Fruit fly (Drosophila melanogaster): ENCODE measurements around the gene CG5880.

Gene CG5880

DNA sequence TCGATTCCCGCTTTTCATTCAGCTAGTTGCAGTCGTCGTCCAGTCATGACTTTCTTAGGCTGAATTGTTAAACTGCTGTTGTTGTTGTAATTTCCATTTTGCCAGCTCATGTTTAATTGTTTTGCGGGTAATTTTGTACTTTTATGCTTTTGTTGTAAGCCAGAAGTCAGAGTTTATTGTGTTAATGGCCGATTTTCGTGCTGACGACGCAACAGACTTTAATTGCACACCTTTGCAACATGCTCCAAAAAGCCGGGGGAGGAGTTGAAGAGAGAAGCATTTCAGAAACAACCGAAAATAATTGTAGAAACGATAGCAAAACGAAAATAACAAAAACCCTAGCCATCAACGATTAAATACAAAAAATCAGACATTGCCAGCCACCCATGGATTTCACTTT lies 22.2 kb downstream of the CG5880 start:
- TF ChIP-seq acj6 (GFP tag; optimal IDR thresholded peaks at IDR 0.05), result no peak
- no peak for TF ChIP-seq CG32006 (GFP tag; optimal IDR thresholded peaks at IDR 0.05)
- no peak for TF ChIP-seq dac (GFP tag; optimal IDR thresholded peaks at IDR 0.05)
- no peak for TF ChIP-seq CG8319 (GFP tag; optimal IDR thresholded peaks at IDR 0.05)
- TF ChIP-seq CG9139 (GFP tag; optimal IDR thresholded peaks at IDR 0.05), result no peak
- no peak for TF ChIP-seq vri (GFP tag; optimal IDR thresholded peaks at IDR 0.05)
- TF ChIP-seq net (GFP tag; optimal IDR thresholded peaks at IDR 0.05), result no peak
- no peak for TF ChIP-seq CG6854 (GFP tag; optimal IDR thresholded peaks at IDR 0.05)
- TF ChIP-seq Hr4 (GFP tag; optimal IDR thresholded peaks at IDR 0.05), result no peak
- no peak for TF ChIP-seq achi (GFP tag; optimal IDR thresholded peaks at IDR 0.05)
- no peak for TF ChIP-seq OdsH (GFP tag; optimal IDR thresholded peaks at IDR 0.05)
- no peak for TF ChIP-seq pdm3 (GFP tag; optimal IDR thresholded peaks at IDR 0.05)
- TF ChIP-seq ss (GFP tag; optimal IDR thresholded peaks at IDR 0.05), result no peak

DNA sequence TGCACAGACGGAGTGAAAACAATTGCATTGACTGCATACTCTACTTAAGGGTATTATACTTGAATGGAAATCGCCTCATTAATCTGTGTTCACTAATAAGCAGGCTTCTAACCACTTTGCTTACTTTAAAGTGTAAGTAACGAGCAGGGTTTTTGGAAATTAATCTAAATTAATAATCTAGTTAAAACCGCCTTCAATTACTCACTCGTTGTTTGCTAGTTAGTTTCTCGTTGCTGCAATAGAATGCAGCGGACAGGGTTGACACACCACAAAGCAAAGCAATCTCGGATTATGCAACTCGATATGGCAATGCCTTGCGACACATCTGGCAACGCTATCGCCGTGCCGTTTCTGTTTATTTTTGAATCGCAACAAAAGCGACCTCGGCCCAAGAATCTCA lies 23.4 kb downstream of the CG5880 start:
- TF ChIP-seq CG31627 (GFP tag; optimal IDR thresholded peaks at IDR 0.05) (peak; percentile 78), CG8319 (GFP tag; optimal IDR thresholded peaks at IDR 0.05) (peak; percentile 60), CG15336 (GFP tag; IDR thresholded peaks at IDR 0.05) (peak; percentile 52; the same call in 1 of the 2 replicates), Hr38 (GFP tag; optimal IDR thresholded peaks at IDR 0.05) (no peak), Ets21C (GFP tag; optimal IDR thresholded peaks at IDR 0.05) (peak; percentile 65), dac (GFP tag; optimal IDR thresholded peaks at IDR 0.05) (no peak), CG6792 (GFP tag; optimal IDR thresholded peaks at IDR 0.05) (peak; percentile 69), Hr39 (GFP tag; optimal IDR thresholded peaks at IDR 0.05) (peak; percentile 69), CG6808 (GFP tag; optimal IDR thresholded peaks at IDR 0.05) (peak; percentile 12), CG11294 (GFP tag; IDR thresholded peaks at IDR 0.05) (no peak), Blimp-1 (GFP tag; optimal IDR thresholded peaks at IDR 0.05) (peak; percentile 48), CG7368 (GFP tag; optimal IDR thresholded peaks at IDR 0.05) (peak; percentile 51), Eip93F (GFP tag; optimal IDR thresholded peaks at IDR 0.05) (peak; percentile 62), CG10669 (GFP tag; optimal IDR thresholded peaks at IDR 0.05) (peak; percentile 68), Eip75B (GFP tag; optimal IDR thresholded peaks at IDR 0.05) (peak; percentile 75), CG9139 (GFP tag; optimal IDR thresholded peaks at IDR 0.05) (no peak), vri (GFP tag; optimal IDR thresholded peaks at IDR 0.05) (peak; percentile 49), CG11902 (GFP tag; optimal IDR thresholded peaks at IDR 0.05) (peak; percentile 72), CG34406 (GFP tag; optimal IDR thresholded peaks at IDR 0.05) (peak; percentile 72), CG32006 (GFP tag; optimal IDR thresholded peaks at IDR 0.05) (peak; percentile 74), fkh (GFP tag; optimal IDR thresholded peaks at IDR 0.05) (no peak), Smox (GFP tag; optimal IDR thresholded peaks at IDR 0.05) (peak; percentile 68), CG8119 (GFP tag; IDR thresholded peaks at IDR 0.05) (no peak), topi (GFP tag; optimal IDR thresholded peaks at IDR 0.05) (peak; percentile 80), dsx (GFP tag; optimal IDR thresholded peaks at IDR 0.05; ENCODE audit: poor library complexity, severe bottlenecking) (peak; percentile 14), Eip78C (GFP tag) (peak; percentile 92), Met (GFP tag; optimal IDR thresholded peaks at IDR 0.05) (peak; percentile 69), pdm3 (GFP tag; optimal IDR thresholded peaks at IDR 0.05) (peak; percentile 68), CG3032 (tag; optimal IDR thresholded peaks at IDR 0.05) (peak; percentile 45), CG4318 (GFP tag; optimal IDR thresholded peaks at IDR 0.05) (peak; percentile 37), fd59A (GFP tag; optimal IDR thresholded peaks at IDR 0.05) (peak; percentile 13), net (GFP tag; optimal IDR thresholded peaks at IDR 0.05) (peak; percentile 38), Hr4 (GFP tag; optimal IDR thresholded peaks at IDR 0.05) (peak; percentile 54), CG11762 (GFP tag; optimal IDR thresholded peaks at IDR 0.05; ENCODE audit: insufficient read depth) (peak; percentile 41), svp (GFP tag) (peak; percentile 88), acj6 (GFP tag; optimal IDR thresholded peaks at IDR 0.05) (peak; percentile 62), CG8632 (GFP tag; optimal IDR thresholded peaks at IDR 0.05) (peak; percentile 60), achi (GFP tag; optimal IDR thresholded peaks at IDR 0.05) (peak; percentile 59), Gug (GFP tag; IDR thresholded peaks at IDR 0.05) (no peak), Sox102F (GFP tag; optimal IDR thresholded peaks at IDR 0.05) (peak; percentile 66), OdsH (GFP tag; optimal IDR thresholded peaks at IDR 0.05) (peak; percentile 57), CG6163 (GFP tag; IDR thresholded peaks at IDR 0.05) (peak; percentile 38; the same call in 1 of the 3 replicates), CG6276 (GFP tag; optimal IDR thresholded peaks at IDR 0.05) (peak; percentile 26), CG1621 (tag; optimal IDR thresholded peaks at IDR 0.05) (peak; percentile 15), CG10631 (GFP tag; optimal IDR thresholded peaks at IDR 0.05) (peak; percentile 37), CG3919 (GFP tag; optimal IDR thresholded peaks at IDR 0.05) (peak; percentile 58)

Data from whole organism, prepupa.